Fruit fly (Drosophila melanogaster) whole organism, embryonic: ENCODE results near the gene temp.

Experiments
- CG10462 ChIP-seq: fragments of 200-800 bp; sonication (Bioruptor generic); optimal IDR thresholded peaks from 2 replicates; lab custom pipeline; 2016; ENCODE audit warnings: missing biosample characterization, missing genetic modification characterization
- CG11695 ChIP-seq: fragments of 200-800 bp; sonication (Bioruptor generic); IDR thresholded peaks from 3 replicates; pipeline ENCODE4 v1.3.6; 2022; ENCODE audit warnings: missing biosample characterization, missing genetic modification characterization
- CG12155 ChIP-seq: fragments of 200-800 bp; sonication (Bioruptor generic); optimal IDR thresholded peaks from 3 replicates; lab custom pipeline; 2016; ENCODE audit warnings: missing biosample characterization, missing genetic modification characterization
- CG12236 ChIP-seq: fragments of 200-800 bp; sonication (Bioruptor generic); optimal IDR thresholded peaks from 2 replicates; lab custom pipeline; 2016; ENCODE audit warnings: missing biosample characterization, missing genetic modification characterization
- CG15073 ChIP-seq: fragments of 200-800 bp; sonication (Bioruptor generic); optimal IDR thresholded peaks from 2 replicates; lab custom pipeline; 2016; ENCODE audit warnings: missing biosample characterization, missing genetic modification characterization
- CG15601 ChIP-seq: fragments of 200-800 bp; sonication (Bioruptor generic); optimal IDR thresholded peaks from 3 replicates; lab custom pipeline; 2019; ENCODE audit warnings: missing biosample characterization, mild to moderate bottlenecking, missing genetic modification characterization, moderate library complexity
- CG17568 ChIP-seq: fragments of 200-800 bp; sonication (Bioruptor generic); optimal IDR thresholded peaks from 2 replicates; lab custom pipeline; 2018; ENCODE audit warnings: missing biosample characterization, mild to moderate bottlenecking, missing genetic modification characterization, moderate library complexity
- CG17802 ChIP-seq: fragments of 200-800 bp; sonication (Bioruptor generic); optimal IDR thresholded peaks from 2 replicates; lab custom pipeline; 2018; ENCODE audit warnings: missing biosample characterization, mild to moderate bottlenecking, missing genetic modification characterization, moderate library complexity
- CG2875 ChIP-seq: fragments of 200-800 bp; sonication (Bioruptor generic); optimal IDR thresholded peaks from 2 replicates; lab custom pipeline; 2017; ENCODE audit warnings: missing biosample characterization, mild to moderate bottlenecking, missing genetic modification characterization, missing genetic modification reagents
- CG31388 ChIP-seq: fragments of 200-800 bp; sonication (Bioruptor generic); optimal IDR thresholded peaks from 2 replicates; lab custom pipeline; 2016; ENCODE audit warnings: missing biosample characterization, missing genetic modification characterization
- CG32772 ChIP-seq: fragments of 200-800 bp; sonication (Bioruptor generic); IDR thresholded peaks from 2 replicates; pipeline ENCODE4 v1.3.6; 2022; ENCODE audit warnings: missing biosample characterization, missing genetic modification characterization
- CG6272 ChIP-seq: fragments of 200-800 bp; sonication (Bioruptor generic); IDR thresholded peaks from 2 replicates; pipeline ENCODE4 v1.3.6; 2022; ENCODE audit warnings: missing biosample characterization, missing genetic modification characterization
- CG6683 ChIP-seq: fragments of 200-800 bp; sonication (Bioruptor generic); optimal IDR thresholded peaks from 2 replicates; lab custom pipeline; 2017; ENCODE audit warnings: missing biosample characterization, mild to moderate bottlenecking, missing genetic modification characterization, missing genetic modification reagents
- CG9817 ChIP-seq: fragments of 200-800 bp; sonication (Bioruptor generic); optimal IDR thresholded peaks from 2 replicates; lab custom pipeline; 2018; ENCODE audit warnings: missing biosample characterization, mild to moderate bottlenecking, missing genetic modification characterization, moderate library complexity
- Dek ChIP-seq: fragments of 200-800 bp; sonication (Bioruptor generic); optimal IDR thresholded peaks from 3 replicates; lab custom pipeline; 2019; ENCODE audit warnings: missing biosample characterization, mild to moderate bottlenecking, missing genetic modification characterization, moderate library complexity
- Dfd ChIP-seq, 2 experiments: fragments of >200 bp; optimal IDR thresholded peaks; 2 replicates each; lab custom pipeline; 2017; ENCODE audit warnings: missing biosample characterization in 2 of 2, missing genetic modification characterization in 2 of 2
- ERR ChIP-seq: fragments of 200-800 bp; sonication (Bioruptor generic); optimal IDR thresholded peaks from 2 replicates; lab custom pipeline; 2016; ENCODE audit warnings: missing biosample characterization, missing genetic modification characterization
- Hey ChIP-seq: fragments of 200-800 bp; sonication (Bioruptor generic); optimal IDR thresholded peaks from 3 replicates; lab custom pipeline; 2018; ENCODE audit warnings: missing biosample characterization, mild to moderate bottlenecking, missing genetic modification characterization
- MBD-R2 ChIP-seq: fragments of 200-800 bp; sonication (Bioruptor generic); IDR thresholded peaks from 2 replicates; pipeline ENCODE4 v1.3.6; 2022; ENCODE audit warnings: missing biosample characterization, missing genetic modification characterization
- MESR4 ChIP-seq: fragments of 200-800 bp; sonication (Bioruptor generic); optimal IDR thresholded peaks from 2 replicates; lab custom pipeline; 2018; ENCODE audit warnings: missing biosample characterization, mild to moderate bottlenecking, missing genetic modification characterization, moderate library complexity
- Meics ChIP-seq: fragments of 200-800 bp; sonication (Bioruptor generic); optimal IDR thresholded peaks from 2 replicates; lab custom pipeline; 2017; ENCODE audit warnings: missing biosample characterization, mild to moderate bottlenecking, missing genetic modification characterization
- NC2β ChIP-seq: fragments of 200-800 bp; sonication (Bioruptor generic); optimal IDR thresholded peaks from 2 replicates; lab custom pipeline; 2016; ENCODE audit warnings: missing biosample characterization, missing genetic modification characterization
- Ravus ChIP-seq: fragments of 200-800 bp; sonication (Bioruptor generic); IDR thresholded peaks from 2 replicates; pipeline ENCODE4 v1.3.6; 2022; ENCODE audit warnings: missing biosample characterization, missing genetic modification characterization
- Six4 ChIP-seq: fragments of 200-800 bp; sonication (Bioruptor generic); optimal IDR thresholded peaks from 2 replicates; lab custom pipeline; 2016; ENCODE audit warnings: missing biosample characterization, missing genetic modification characterization
- Trl ChIP-seq, 3 experiments: fragments of >200 bp in 2 of 3; fragments of 200-800 bp in 1 of 3; sonication (Bioruptor generic) in 1 of 3; optimal IDR thresholded peaks; 2 replicates in 1 of 3; 3 replicates in 2 of 3; lab custom pipeline; 2016 to 2017; ENCODE audit warnings: missing biosample characterization in 1 of 3, missing genetic modification characterization in 1 of 3
- bcd ChIP-seq: fragments of 200-800 bp; sonication (Bioruptor generic); optimal IDR thresholded peaks from 2 replicates; lab custom pipeline; 2017; ENCODE audit warnings: missing biosample characterization, mild to moderate bottlenecking, missing genetic modification characterization
- cas ChIP-seq: fragments of 200-800 bp; sonication (Bioruptor generic); IDR thresholded peaks from 2 replicates; pipeline ENCODE4 v1.3.6; 2022; ENCODE audit warnings: missing biosample characterization, missing genetic modification characterization
- crc ChIP-seq: fragments of 200-800 bp; sonication (Bioruptor generic); optimal IDR thresholded peaks from 2 replicates; lab custom pipeline; 2016; ENCODE audit warnings: missing biosample characterization, missing genetic modification characterization
- cwo ChIP-seq: fragments of 200-800 bp; sonication (Bioruptor generic); optimal IDR thresholded peaks from 3 replicates; lab custom pipeline; 2017; ENCODE audit warnings: missing biosample characterization, missing genetic modification characterization, mild to moderate bottlenecking, moderate library complexity, missing genetic modification reagents
- dati ChIP-seq: fragments of 200-800 bp; sonication (Bioruptor generic); IDR thresholded peaks from 2 replicates; pipeline ENCODE4 v1.3.6; 2022; ENCODE audit warnings: missing biosample characterization, missing genetic modification characterization
- fd102C ChIP-seq: fragments of 200-800 bp; sonication (Bioruptor generic); optimal IDR thresholded peaks from 2 replicates; lab custom pipeline; 2018; ENCODE audit warnings: missing biosample characterization, mild to moderate bottlenecking, missing genetic modification characterization, moderate library complexity
- gcm ChIP-seq: fragments of 200-800 bp; sonication (Bioruptor generic); optimal IDR thresholded peaks from 2 replicates; lab custom pipeline; 2019; ENCODE audit warnings: missing biosample characterization, mild to moderate bottlenecking, missing genetic modification characterization, moderate library complexity
- gsb ChIP-seq: fragments of 200-800 bp; sonication (Bioruptor generic); IDR thresholded peaks from 2 replicates; pipeline ENCODE4 v1.3.6; 2022; ENCODE audit warnings: missing biosample characterization, missing genetic modification characterization
- hb ChIP-seq: fragments of 200-800 bp; sonication (Bioruptor generic); IDR thresholded peaks from 3 replicates; pipeline ENCODE4 v1.3.6; 2022; ENCODE audit warnings: missing biosample characterization, missing genetic modification characterization; ENCODE audit not compliant: partially characterized antibody
- ind ChIP-seq: fragments of 200-800 bp; sonication (Bioruptor generic); optimal IDR thresholded peaks from 3 replicates; lab custom pipeline; 2016; ENCODE audit warnings: missing biosample characterization, missing genetic modification characterization
- ken ChIP-seq: fragments of 200-800 bp; sonication (Bioruptor generic); IDR thresholded peaks from 3 replicates; pipeline ENCODE4 v1.3.6; 2022; ENCODE audit warnings: missing biosample characterization, missing genetic modification characterization
- lilli ChIP-seq: fragments of 200-800 bp; sonication (Bioruptor generic); optimal IDR thresholded peaks from 3 replicates; lab custom pipeline; 2016; ENCODE audit warnings: missing biosample characterization, missing genetic modification characterization
- mld ChIP-seq: fragments of 200-800 bp; sonication (Bioruptor generic); IDR thresholded peaks from 3 replicates; pipeline ENCODE4 v1.3.6; 2022; ENCODE audit warnings: missing biosample characterization, missing genetic modification characterization; ENCODE audit not compliant: partially characterized antibody
- nerfin-2 ChIP-seq: fragments of 200-800 bp; sonication (Bioruptor generic); IDR thresholded peaks from 2 replicates; pipeline ENCODE4 v1.3.6; 2022; ENCODE audit warnings: missing biosample characterization, missing genetic modification characterization; ENCODE audit not compliant: partially characterized antibody
- odd ChIP-seq: fragments of 200-800 bp; sonication (Bioruptor generic); optimal IDR thresholded peaks from 2 replicates; lab custom pipeline; 2017; ENCODE audit warnings: missing biosample characterization, mild to moderate bottlenecking, missing genetic modification characterization
- pzg ChIP-seq: fragments of 200-800 bp; sonication (Bioruptor generic); optimal IDR thresholded peaks from 3 replicates; lab custom pipeline; 2018; ENCODE audit warnings: missing biosample characterization, mild to moderate bottlenecking, missing genetic modification characterization, moderate library complexity
- ranshi ChIP-seq: fragments of 200-800 bp; sonication (Bioruptor generic); IDR thresholded peaks from 2 replicates; pipeline ENCODE4 v1.3.6; 2022; ENCODE audit warnings: missing biosample characterization, missing genetic modification characterization
- salm ChIP-seq: fragments of 200-800 bp; sonication (Bioruptor generic); optimal IDR thresholded peaks from 2 replicates; lab custom pipeline; 2018; ENCODE audit warnings: missing biosample characterization, mild to moderate bottlenecking, missing genetic modification characterization
- sim ChIP-seq: fragments of 200-800 bp; sonication (Bioruptor generic); IDR thresholded peaks from 2 replicates; pipeline ENCODE4 v1.3.6; 2022; ENCODE audit warnings: missing biosample characterization, missing genetic modification characterization
- sqz ChIP-seq: fragments of 200-800 bp; sonication (Bioruptor generic); optimal IDR thresholded peaks from 3 replicates; lab custom pipeline; 2018; ENCODE audit warnings: missing biosample characterization, mild to moderate bottlenecking, missing genetic modification characterization
- ssp ChIP-seq: fragments of 200-800 bp; sonication (Bioruptor generic); IDR thresholded peaks from 2 replicates; pipeline ENCODE4 v1.3.6; 2022; ENCODE audit warnings: missing biosample characterization, missing genetic modification characterization
- tap ChIP-seq: fragments of 200-800 bp; optimal IDR thresholded peaks from 3 replicates; lab custom pipeline; 2019; ENCODE audit warnings: missing biosample characterization, mild to moderate bottlenecking, missing genetic modification characterization, moderate library complexity
- tin ChIP-seq: fragments of 200-800 bp; sonication (Bioruptor generic); optimal IDR thresholded peaks from 3 replicates; lab custom pipeline; 2016; ENCODE audit warnings: missing biosample characterization, missing genetic modification characterization
- tup ChIP-seq: fragments of 200-800 bp; sonication (Bioruptor generic); optimal IDR thresholded peaks from 2 replicates; lab custom pipeline; 2016; ENCODE audit warnings: missing biosample characterization, mild to moderate bottlenecking, missing genetic modification characterization, moderate library complexity
- tx ChIP-seq: fragments of 200-800 bp; sonication (Bioruptor generic); optimal IDR thresholded peaks from 2 replicates; lab custom pipeline; 2016; ENCODE audit warnings: missing biosample characterization, missing genetic modification characterization
- wor ChIP-seq: fragments of 200-800 bp; sonication (Bioruptor generic); IDR thresholded peaks from 2 replicates; pipeline ENCODE4 v1.3.6; 2022; ENCODE audit warnings: missing biosample characterization, missing genetic modification characterization

The temp gene

DNA sequence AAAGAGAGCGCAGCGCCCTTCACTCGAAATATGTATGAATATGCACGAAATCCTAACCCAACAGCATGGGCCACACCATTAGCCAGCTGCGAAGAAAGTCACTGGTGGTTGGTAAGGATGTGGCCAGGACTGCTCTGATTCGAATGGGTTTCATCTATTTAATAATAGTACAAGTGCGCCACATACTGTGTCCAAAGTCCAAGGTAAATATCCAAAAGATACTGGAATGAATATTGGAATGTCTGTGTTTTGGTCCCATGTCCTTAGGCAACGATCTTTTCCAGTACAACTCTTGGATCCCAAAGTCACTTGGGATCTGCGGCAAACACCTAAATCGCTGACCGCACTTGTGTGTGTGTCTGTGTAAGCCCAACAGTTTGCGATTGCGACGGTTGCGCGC is 44.0 kb upstream of the temp start (continued):
- TF ChIP-seq fd102C (GFP tag; lab: Kevin White, UChicago) (no peak), mld (GFP tag; lab: Robert Waterston, UW) (no peak), gsb (GFP tag; lab: Robert Waterston, UW) (peak; percentile 43; the same call in 1 of the 2 replicates), odd (GFP tag; lab: Kevin White, UChicago) (peak; percentile 10), Trl (optimal IDR thresholded peaks at IDR 0.05; lab: Kevin White, UChicago) (no peak), Trl (GFP tag; optimal IDR thresholded peaks at IDR 0.05; lab: Kevin White, UChicago) (no peak), Dfd (GFP tag; optimal IDR thresholded peaks at IDR 0.05; lab: Kevin White, UChicago) (no peak), bcd (GFP tag; lab: Kevin White, UChicago) (peak; percentile 69), MBD-R2 (GFP tag; lab: Robert Waterston, UW) (no peak; the same call in 1 of the 2 replicates), dati (GFP tag; lab: Robert Waterston, UW) (0 out of 2 replicates have a peak, but pooled peaks have one; percentile 51), tx (GFP tag; lab: Kevin White, UChicago) (peak; percentile 45), cas (no peak), Six4 (GFP tag; lab: Kevin White, UChicago) (no peak), MESR4 (GFP tag; lab: Kevin White, UChicago) (no peak), Dek (tag; lab: Kevin White, UChicago) (peak; percentile 61), Meics (GFP tag; lab: Kevin White, UChicago) (peak; percentile 64), CG15073 (no peak), ERR (no peak), nerfin-2 (no peak), NC2β (GFP tag; lab: Kevin White, UChicago) (no peak), sim (peak; percentile 41; the same call in 1 of the 2 replicates), wor (GFP tag; lab: Robert Waterston, UW) (peak; percentile 22; the same call in 1 of the 2 replicates), CG12236 (GFP tag; lab: Kevin White, UChicago) (peak; percentile 17), CG32772 (GFP tag; lab: Robert Waterston, UW) (peak; percentile 53), CG17568 (GFP tag; lab: Kevin White, UChicago) (no peak), CG17802 (tag; lab: Kevin White, UChicago) (peak; percentile 10), CG6272 (GFP tag; lab: Robert Waterston, UW) (no peak), pzg (no peak), ind (GFP tag; lab: Kevin White, UChicago) (peak; percentile 62), CG9817 (tag; lab: Kevin White, UChicago) (peak; percentile 17), CG6683 (no peak), salm (peak; percentile 24), ssp (GFP tag; lab: Robert Waterston, UW) (peak; percentile 18; the same call in 1 of the 2 replicates), ken (GFP tag; lab: Robert Waterston, UW) (peak; percentile 38; the same call in 1 of the 3 replicates), Ravus (GFP tag; lab: Robert Waterston, UW) (no peak; the same call in 1 of the 2 replicates), CG11695 (peak; percentile 81), tup (GFP tag; lab: Kevin White, UChicago) (no peak), cwo (GFP tag; lab: Kevin White, UChicago) (no peak)

DNA sequence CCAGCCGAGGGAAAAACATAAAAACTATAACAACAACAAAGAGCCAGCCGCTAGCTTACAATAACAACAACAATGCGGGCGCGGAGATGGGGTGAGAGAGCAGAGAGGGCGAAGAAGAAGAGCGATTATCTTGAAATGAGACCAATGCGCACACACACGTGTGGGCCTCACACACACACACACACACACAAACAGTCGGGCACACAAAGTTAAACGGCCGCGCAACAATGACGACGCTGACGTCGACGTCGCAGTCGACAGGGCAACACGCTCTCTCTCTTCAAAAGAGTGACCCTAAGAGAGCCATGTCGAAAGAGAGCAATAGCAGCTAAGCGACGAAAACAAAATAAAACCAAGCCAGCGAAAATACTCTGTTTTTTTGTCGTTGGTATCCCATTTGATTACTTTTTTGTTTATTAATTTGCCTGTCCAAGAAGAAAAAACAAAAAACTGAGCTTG is 43.6 kb upstream of the temp start:
- TF ChIP-seq lilli (GFP tag; lab: Kevin White, UChicago) (no peak), CG10462 (GFP tag; lab: Kevin White, UChicago) (no peak), gcm (peak; percentile 68), sqz (peak; percentile 41), CG12155 (GFP tag; lab: Kevin White, UChicago) (no peak), tin (GFP tag; lab: Kevin White, UChicago) (no peak), Hey (no peak), crc (no peak), pzg (no peak), hb (GFP tag; lab: Robert Waterston, UW) (no peak), CG17802 (tag; lab: Kevin White, UChicago) (no peak), Meics (GFP tag; lab: Kevin White, UChicago) (no peak), tap (tag; lab: Kevin White, UChicago) (no peak), CG31388 (GFP tag; lab: Kevin White, UChicago) (no peak), mld (GFP tag; lab: Robert Waterston, UW) (no peak), ranshi (GFP tag; lab: Robert Waterston, UW) (no peak), CG2875 (GFP tag; lab: Kevin White, UChicago) (no peak), CG15601 (tag; lab: Kevin White, UChicago) (no peak)
